Fruit fly (Drosophila melanogaster) whole organism, embryonic: Measurements from ENCODE around the gene CG32708.

Source experiments
- Adf1 ChIP-seq: fragments of 200-800 bp; sonication (Bioruptor generic); IDR thresholded peaks from 2 replicates; pipeline ENCODE4 v1.3.6; 2022; ENCODE audit warnings: missing biosample characterization, missing genetic modification characterization
- Bgb ChIP-seq: fragments of 200-800 bp; sonication (Bioruptor generic); IDR thresholded peaks from 2 replicates; pipeline ENCODE4 v1.3.6; 2022; ENCODE audit warnings: missing biosample characterization, missing genetic modification characterization; ENCODE audit not compliant: partially characterized antibody
- Blimp-1 ChIP-seq: fragments of 200-800 bp; sonication (Bioruptor generic); optimal IDR thresholded peaks from 3 replicates; lab custom pipeline; 2018; ENCODE audit warnings: missing biosample characterization, missing genetic modification characterization, mild to moderate bottlenecking, moderate library complexity, missing genetic modification reagents
- C15 ChIP-seq: fragments of 200-800 bp; sonication (Bioruptor generic); IDR thresholded peaks from 3 replicates; pipeline ENCODE4 v1.3.6; 2022; ENCODE audit warnings: missing biosample characterization, missing genetic modification characterization
- CG10431 ChIP-seq: fragments of 200-800 bp; sonication (Bioruptor generic); optimal IDR thresholded peaks from 3 replicates; lab custom pipeline; 2018; ENCODE audit warnings: missing biosample characterization, mild to moderate bottlenecking, missing genetic modification characterization
- CG11085 ChIP-seq: fragments of 200-800 bp; sonication (Bioruptor generic); IDR thresholded peaks from 2 replicates; pipeline ENCODE4 v1.3.6; 2022; ENCODE audit warnings: missing biosample characterization, missing genetic modification characterization
- CG11247 ChIP-seq: fragments of 200-800 bp; sonication (Bioruptor generic); IDR thresholded peaks from 2 replicates; pipeline ENCODE4 v1.3.6; 2022; ENCODE audit warnings: missing biosample characterization, missing genetic modification characterization
- CG11398 ChIP-seq: fragments of 200-800 bp; sonication (Bioruptor generic); optimal IDR thresholded peaks from 2 replicates; lab custom pipeline; 2016; ENCODE audit warnings: missing biosample characterization, missing genetic modification characterization
- CG11696 ChIP-seq: fragments of 200-800 bp; sonication (Bioruptor generic); IDR thresholded peaks from 2 replicates; pipeline ENCODE4 v1.3.6; 2022; ENCODE audit warnings: missing biosample characterization, missing genetic modification characterization
- CG12071 ChIP-seq: fragments of 200-800 bp; sonication (Bioruptor generic); optimal IDR thresholded peaks from 3 replicates; lab custom pipeline; 2018; ENCODE audit warnings: missing biosample characterization, mild to moderate bottlenecking, missing genetic modification characterization
- CG12219 ChIP-seq: fragments of 200-800 bp; sonication (Bioruptor generic); optimal IDR thresholded peaks from 3 replicates; lab custom pipeline; 2018; ENCODE audit warnings: missing biosample characterization, mild to moderate bottlenecking, missing genetic modification characterization
- CG12391 ChIP-seq: fragments of 200-800 bp; sonication (Bioruptor generic); optimal IDR thresholded peaks from 3 replicates; lab custom pipeline; 2018; ENCODE audit warnings: missing biosample characterization, mild to moderate bottlenecking, missing genetic modification characterization, moderate library complexity
- CG13123 ChIP-seq: fragments of 200-800 bp; sonication (Bioruptor generic); optimal IDR thresholded peaks from 2 replicates; lab custom pipeline; 2016; ENCODE audit warnings: missing biosample characterization, missing genetic modification characterization
- CG14441 ChIP-seq: fragments of 200-800 bp; sonication (Bioruptor generic); IDR thresholded peaks from 2 replicates; pipeline ENCODE4 v1.3.6; 2022; ENCODE audit warnings: missing biosample characterization, missing genetic modification characterization
- CG17186 ChIP-seq: fragments of 200-800 bp; sonication (Bioruptor generic); optimal IDR thresholded peaks from 3 replicates; lab custom pipeline; 2017; ENCODE audit warnings: missing biosample characterization, missing genetic modification reagents, missing genetic modification characterization
- CG30403 ChIP-seq: fragments of 200-800 bp; sonication (Bioruptor generic); optimal IDR thresholded peaks from 3 replicates; lab custom pipeline; 2016; ENCODE audit warnings: missing biosample characterization, missing genetic modification characterization
- CG31388 ChIP-seq: fragments of 200-800 bp; sonication (Bioruptor generic); optimal IDR thresholded peaks from 2 replicates; lab custom pipeline; 2016; ENCODE audit warnings: missing biosample characterization, missing genetic modification characterization
- CG32767 ChIP-seq: fragments of 200-800 bp; sonication (Bioruptor generic); IDR thresholded peaks from 2 replicates; pipeline ENCODE4 v1.3.6; 2022; ENCODE audit warnings: missing biosample characterization, missing genetic modification characterization
- CG3281 ChIP-seq: fragments of 200-800 bp; sonication (Bioruptor generic); optimal IDR thresholded peaks from 3 replicates; lab custom pipeline; 2017; ENCODE audit warnings: missing biosample characterization, mild to moderate bottlenecking, missing genetic modification characterization
- CG4404 ChIP-seq: fragments of 200-800 bp; sonication (Bioruptor generic); IDR thresholded peaks from 2 replicates; pipeline ENCODE4 v1.3.6; 2022; ENCODE audit warnings: missing biosample characterization, missing genetic modification characterization
- CG4730 ChIP-seq: fragments of 200-800 bp; sonication (Bioruptor generic); IDR thresholded peaks from 2 replicates; pipeline ENCODE4 v1.3.6; 2022; ENCODE audit warnings: missing biosample characterization, missing genetic modification characterization
- CG5245 ChIP-seq: fragments of 200-800 bp; sonication (Bioruptor generic); optimal IDR thresholded peaks from 3 replicates; lab custom pipeline; 2016; ENCODE audit warnings: missing biosample characterization, missing genetic modification characterization
- CG7745 ChIP-seq: fragments of 200-800 bp; sonication (Bioruptor generic); optimal IDR thresholded peaks from 2 replicates; lab custom pipeline; 2018; ENCODE audit warnings: missing biosample characterization, mild to moderate bottlenecking, missing genetic modification characterization, moderate library complexity
- CG7786 ChIP-seq: fragments of 200-800 bp; sonication (Bioruptor generic); optimal IDR thresholded peaks from 2 replicates; lab custom pipeline; 2016; ENCODE audit warnings: missing biosample characterization, missing genetic modification characterization
- CG7963 ChIP-seq: fragments of 200-800 bp; sonication (Bioruptor generic); IDR thresholded peaks from 3 replicates; pipeline ENCODE4 v1.3.6; 2022; ENCODE audit warnings: missing biosample characterization, missing genetic modification characterization; ENCODE audit not compliant: partially characterized antibody
- CG8089 ChIP-seq: fragments of 200-800 bp; sonication (Bioruptor generic); optimal IDR thresholded peaks from 3 replicates; lab custom pipeline; 2016; ENCODE audit warnings: missing biosample characterization, missing genetic modification characterization
- CG8944 ChIP-seq: fragments of 200-800 bp; sonication (Bioruptor generic); optimal IDR thresholded peaks from 3 replicates; lab custom pipeline; 2016; ENCODE audit warnings: missing biosample characterization, missing genetic modification characterization
- CkIIα-i1 ChIP-seq: fragments of 200-800 bp; sonication (Bioruptor generic); IDR thresholded peaks from 2 replicates; pipeline ENCODE4 v1.3.6; 2022; ENCODE audit warnings: missing biosample characterization, missing genetic modification characterization
- Dad ChIP-seq: fragments of 200-800 bp; sonication (Bioruptor generic); optimal IDR thresholded peaks from 3 replicates; lab custom pipeline; 2016; ENCODE audit warnings: missing biosample characterization, missing genetic modification characterization
- Deaf1 ChIP-seq: fragments of 200-800 bp; optimal IDR thresholded peaks from 3 replicates; lab custom pipeline; 2019; ENCODE audit warnings: missing biosample characterization, mild to moderate bottlenecking, missing genetic modification characterization, moderate library complexity
- Eip74EF ChIP-seq, 2 experiments: fragments of 200-800 bp in 1 of 2; fragments of >200 bp in 1 of 2; sonication (Bioruptor generic) in 1 of 2; optimal IDR thresholded peaks; 2 replicates each; lab custom pipeline; 2017 to 2019; ENCODE audit warnings: missing biosample characterization in 2 of 2, missing genetic modification characterization in 2 of 2, mild to moderate bottlenecking in 1 of 2, moderate library complexity in 1 of 2
- Hmr ChIP-seq: fragments of 200-800 bp; sonication (Bioruptor generic); optimal IDR thresholded peaks from 3 replicates; lab custom pipeline; 2017; ENCODE audit warnings: mild to moderate bottlenecking, missing biosample characterization, missing genetic modification reagents, missing genetic modification characterization
- Neu2 ChIP-seq: fragments of 200-800 bp; sonication (Bioruptor generic); optimal IDR thresholded peaks from 3 replicates; lab custom pipeline; 2016; ENCODE audit warnings: missing biosample characterization, missing genetic modification characterization, borderline replicate concordance
- Opbp ChIP-seq: fragments of 200-800 bp; sonication (Bioruptor generic); IDR thresholded peaks from 3 replicates; pipeline ENCODE4 v1.3.6; 2022; ENCODE audit warnings: missing biosample characterization, missing genetic modification characterization; ENCODE audit not compliant: partially characterized antibody
- Pdp1 ChIP-seq, 2 experiments: fragments of 200-800 bp; sonication (Bioruptor generic); optimal IDR thresholded peaks; 3 replicates each; lab custom pipeline; 2016; ENCODE audit warnings: missing biosample characterization in 2 of 2, missing genetic modification characterization in 2 of 2, mild to moderate bottlenecking in 1 of 2, moderate library complexity in 1 of 2
- Sry-β ChIP-seq: fragments of 200-800 bp; sonication (Bioruptor generic); optimal IDR thresholded peaks from 2 replicates; lab custom pipeline; 2018; ENCODE audit warnings: missing biosample characterization, mild to moderate bottlenecking, missing genetic modification characterization, moderate library complexity
- Sry-δ ChIP-seq: fragments of 200-800 bp; sonication (Bioruptor generic); optimal IDR thresholded peaks from 2 replicates; lab custom pipeline; 2016; ENCODE audit warnings: missing biosample characterization, missing genetic modification characterization
- bcd ChIP-seq: fragments of 200-800 bp; sonication (Bioruptor generic); optimal IDR thresholded peaks from 2 replicates; lab custom pipeline; 2017; ENCODE audit warnings: missing biosample characterization, mild to moderate bottlenecking, missing genetic modification characterization
- btn ChIP-seq: fragments of 200-800 bp; sonication (Bioruptor generic); optimal IDR thresholded peaks from 2 replicates; lab custom pipeline; 2016; ENCODE audit warnings: missing biosample characterization, missing genetic modification characterization
- corto ChIP-seq: fragments of 200-800 bp; sonication (Bioruptor generic); optimal IDR thresholded peaks from 2 replicates; lab custom pipeline; 2016; ENCODE audit warnings: missing biosample characterization, mild to moderate bottlenecking, missing genetic modification characterization, moderate library complexity
- da ChIP-seq: fragments of 200-800 bp; sonication (Bioruptor generic); optimal IDR thresholded peaks from 2 replicates; lab custom pipeline; 2016; ENCODE audit warnings: missing biosample characterization, missing genetic modification characterization
- fd102C ChIP-seq: fragments of 200-800 bp; sonication (Bioruptor generic); optimal IDR thresholded peaks from 2 replicates; lab custom pipeline; 2018; ENCODE audit warnings: missing biosample characterization, mild to moderate bottlenecking, missing genetic modification characterization, moderate library complexity
- grn ChIP-seq: fragments of 200-800 bp; sonication (Bioruptor generic); optimal IDR thresholded peaks from 3 replicates; lab custom pipeline; 2017; ENCODE audit warnings: missing biosample characterization, missing genetic modification characterization
- jigr1 ChIP-seq: fragments of 200-800 bp; sonication (Bioruptor generic); IDR thresholded peaks from 3 replicates; pipeline ENCODE4 v1.3.6; 2022; ENCODE audit warnings: missing biosample characterization, missing genetic modification characterization
- kni ChIP-seq: fragments of 200-800 bp; sonication (Bioruptor generic); optimal IDR thresholded peaks from 3 replicates; lab custom pipeline; 2017; ENCODE audit warnings: mild to moderate bottlenecking, missing biosample characterization, missing genetic modification reagents, missing genetic modification characterization
- lmd ChIP-seq: fragments of 200-800 bp; sonication (Bioruptor generic); IDR thresholded peaks from 2 replicates; pipeline ENCODE4 v1.3.6; 2022; ENCODE audit warnings: missing biosample characterization, missing genetic modification characterization
- mld ChIP-seq: fragments of 200-800 bp; sonication (Bioruptor generic); IDR thresholded peaks from 3 replicates; pipeline ENCODE4 v1.3.6; 2022; ENCODE audit warnings: missing biosample characterization, missing genetic modification characterization; ENCODE audit not compliant: partially characterized antibody
- pnt ChIP-seq: fragments of 200-800 bp; sonication (Bioruptor generic); optimal IDR thresholded peaks from 3 replicates; lab custom pipeline; 2016; ENCODE audit warnings: missing biosample characterization, missing genetic modification characterization
- sens-2 ChIP-seq: fragments of 200-800 bp; sonication (Bioruptor generic); IDR thresholded peaks from 2 replicates; pipeline ENCODE4 v1.3.6; 2022; ENCODE audit warnings: missing biosample characterization, missing genetic modification characterization
- tll ChIP-seq, 2 experiments: fragments of 200-800 bp in 1 of 2; fragments of >200 bp in 1 of 2; sonication (Bioruptor generic) in 1 of 2; optimal IDR thresholded peaks; 2 replicates each; lab custom pipeline; 2017 to 2019; ENCODE audit warnings: missing biosample characterization in 2 of 2, missing genetic modification characterization in 2 of 2, mild to moderate bottlenecking in 1 of 2, moderate library complexity in 1 of 2
- unpg ChIP-seq: fragments of 200-800 bp; sonication (Bioruptor generic); optimal IDR thresholded peaks from 3 replicates; lab custom pipeline; 2018; ENCODE audit warnings: missing biosample characterization, mild to moderate bottlenecking, missing genetic modification characterization, moderate library complexity

CG32708 gene

dm6 chrX:9085726-9086125 is at the start of gene CG32708 (continued):
- no peak for TF ChIP-seq tll (GFP tag; optimal IDR thresholded peaks at IDR 0.05; lab: Kevin White, UChicago)
- TF ChIP-seq kni (GFP tag; lab: Kevin White, UChicago), result no peak
- no peak for TF ChIP-seq pnt (GFP tag; lab: Kevin White, UChicago)
- TF ChIP-seq Hmr (GFP tag; lab: Kevin White, UChicago), result no peak
- TF ChIP-seq CG7745 (tag; lab: Kevin White, UChicago), result no peak
- no peak for TF ChIP-seq lmd (GFP tag; lab: Robert Waterston, UW)
- no peak for TF ChIP-seq da
- TF ChIP-seq CG12391 (tag; lab: Kevin White, UChicago), result no peak
- no peak for TF ChIP-seq CG4404 (GFP tag; lab: Robert Waterston, UW)
- no peak for TF ChIP-seq fd102C (GFP tag; lab: Kevin White, UChicago)
- no peak for TF ChIP-seq CG30403 (GFP tag; lab: Kevin White, UChicago)
- TF ChIP-seq CG8944, result no peak
- no peak for TF ChIP-seq Adf1 (GFP tag; lab: Robert Waterston, UW)
- no peak for TF ChIP-seq bcd (GFP tag; lab: Kevin White, UChicago)
- TF ChIP-seq C15 (GFP tag; lab: Robert Waterston, UW), result no peak
- no peak for TF ChIP-seq CG10431
- no peak for TF ChIP-seq CG11398 (GFP tag; lab: Kevin White, UChicago)
- TF ChIP-seq CG13123, result no peak
- no peak for TF ChIP-seq CG11696 (GFP tag; lab: Robert Waterston, UW)
- TF ChIP-seq Neu2 (GFP tag; lab: Kevin White, UChicago), result no peak
- TF ChIP-seq Eip74EF (GFP tag; optimal IDR thresholded peaks at IDR 0.05; lab: Kevin White, UChicago), result no peak
- no peak for TF ChIP-seq grn (GFP tag; lab: Kevin White, UChicago)
- TF ChIP-seq CG14441 (GFP tag; lab: Robert Waterston, UW), result no peak
- no peak for TF ChIP-seq CG11085 (GFP tag; lab: Robert Waterston, UW)
- no peak for TF ChIP-seq jigr1
- TF ChIP-seq CG5245 (GFP tag; lab: Kevin White, UChicago), result no peak
- no peak for TF ChIP-seq btn (GFP tag; lab: Kevin White, UChicago)
- TF ChIP-seq Blimp-1 (GFP tag; lab: Kevin White, UChicago), result no peak
- no peak for TF ChIP-seq CG8089 (GFP tag; lab: Kevin White, UChicago)
- no peak for TF ChIP-seq Deaf1 (tag; lab: Kevin White, UChicago)
- TF ChIP-seq corto (GFP tag; lab: Kevin White, UChicago), result no peak
- TF ChIP-seq Bgb (GFP tag; lab: Robert Waterston, UW), result peak; percentile 75
- no peak for TF ChIP-seq mld (GFP tag; lab: Robert Waterston, UW)
- TF ChIP-seq CG11247 (GFP tag; lab: Robert Waterston, UW), result no peak
- TF ChIP-seq CG32767, result no peak
- peak in 1 of 2 experiments; percentile 28 for TF ChIP-seq Pdp1 (GFP tag; optimal IDR thresholded peaks at IDR 0.05; lab: Kevin White, UChicago)
- TF ChIP-seq Sry-δ (GFP tag; lab: Kevin White, UChicago), result peak; percentile 86
- TF ChIP-seq Dad (GFP tag; lab: Kevin White, UChicago), result no peak
- TF ChIP-seq sens-2, result no peak
- TF ChIP-seq CG31388, result no peak
- TF ChIP-seq unpg (GFP tag; lab: Kevin White, UChicago), result no peak
- no peak for TF ChIP-seq CG7786 (GFP tag; lab: Kevin White, UChicago)
- no peak for TF ChIP-seq CG3281 (GFP tag; lab: Kevin White, UChicago)
- no peak for TF ChIP-seq CG12219 (GFP tag; lab: Kevin White, UChicago)
- no peak for TF ChIP-seq CkIIα-i1 (GFP tag; lab: Robert Waterston, UW)
- peak; percentile 67; the same call in 2 of the 3 replicates for TF ChIP-seq Opbp (GFP tag; lab: Robert Waterston, UW)
- no peak for TF ChIP-seq CG17186 (GFP tag; lab: Kevin White, UChicago)
- no peak for TF ChIP-seq CG12071
- TF ChIP-seq Sry-β, result no peak
- TF ChIP-seq CG7963 (GFP tag; lab: Robert Waterston, UW), result peak; percentile 63; the same call in 2 of the 3 replicates
- no peak for TF ChIP-seq CG4730
